Worm (Caenorhabditis elegans): ENCODE measurements around the gene F58E6.5.

DNA sequence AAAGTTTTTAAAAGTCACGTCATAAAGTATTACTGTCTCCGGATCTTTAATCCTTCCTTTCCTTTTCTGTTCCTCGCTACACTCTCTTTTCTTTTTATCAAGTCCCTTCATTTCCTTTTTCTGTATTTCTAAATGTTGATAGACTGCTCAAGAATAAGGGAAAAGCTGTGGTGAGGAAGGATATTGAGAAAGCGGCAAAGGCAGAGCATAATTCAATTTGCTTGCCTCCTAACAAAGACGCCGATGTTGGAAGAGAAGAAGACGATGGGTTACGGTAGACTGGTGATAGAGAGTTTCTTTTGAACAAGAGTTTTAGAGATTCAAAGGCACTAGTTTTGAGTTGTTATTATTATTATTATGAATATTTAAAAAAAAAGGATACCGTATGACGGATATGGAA is 11.3 kb upstream of the F58E6.5 start:
- TF ChIP-seq F13H6.1 (tag; optimal IDR thresholded peaks at IDR 0.05) (no peak), ztf-11 (tag; optimal IDR thresholded peaks at IDR 0.05) (no peak), nhr-12 (tag; optimal IDR thresholded peaks at IDR 0.05) (no peak), nhr-11 (tag; optimal IDR thresholded peaks at IDR 0.05) (no peak), fos-1 (tag; optimal IDR thresholded peaks at IDR 0.05) (no peak), zag-1 (tag; optimal IDR thresholded peaks at IDR 0.05) (peak; percentile 0), skn-1 (tag; optimal IDR thresholded peaks at IDR 0.05) (no peak), lin-13 (GFP tag; optimal IDR thresholded peaks at IDR 0.05) (no peak)

Data from whole organism, L2 larva.